Fruit fly (Drosophila melanogaster): ENCODE data around the gene bbg.

The bbg gene

dm6 chr3L:14381523-14381922 is 154.6 kb downstream of the bbg start, which contains the start of gene CG43120:
Gene CG43120, plus strand, starts transcription at chr3L:14381913.
- TF ChIP-seq CG17806 (tag; optimal IDR thresholded peaks at IDR 0.05) (no peak), CG10348 (GFP tag; IDR thresholded peaks at IDR 0.05) (no peak), CG12605 (GFP tag; IDR thresholded peaks at IDR 0.05) (no peak), Snoo (tag; optimal IDR thresholded peaks at IDR 0.05) (peak; percentile 15), fd96Ca (GFP tag; IDR thresholded peaks at IDR 0.05) (no peak), D1 (tag; optimal IDR thresholded peaks at IDR 0.05) (no peak), CG15710 (tag; optimal IDR thresholded peaks at IDR 0.05) (no peak)

- TF ChIP-seq Pif1A (GFP tag; optimal IDR thresholded peaks at IDR 0.05) (no peak), CG13204 (GFP tag; optimal IDR thresholded peaks at IDR 0.05) (no peak), EcR (GFP tag; optimal IDR thresholded peaks at IDR 0.05) (no peak), CG32121 (GFP tag; IDR thresholded peaks at IDR 0.05) (no peak), Pif1B (GFP tag; optimal IDR thresholded peaks at IDR 0.05) (no peak), gl (tag; optimal IDR thresholded peaks at IDR 0.05) (no peak), CG8159 (tag; optimal IDR thresholded peaks at IDR 0.05) (no peak)
Measured at dm6 chr3L:14375863-14376262, 160.2 kb downstream of the bbg start.

- TF ChIP-seq CG9948 (tag; optimal IDR thresholded peaks at IDR 0.05) (peak; percentile 76), CG32121 (GFP tag; IDR thresholded peaks at IDR 0.05) (no peak), CG8159 (tag; optimal IDR thresholded peaks at IDR 0.05) (peak; percentile 76), gl (tag; optimal IDR thresholded peaks at IDR 0.05) (peak; percentile 76), CG12605 (GFP tag; IDR thresholded peaks at IDR 0.05) (peak; percentile 54), rn (GFP tag; IDR thresholded peaks at IDR 0.05) (no peak), EcR (GFP tag; optimal IDR thresholded peaks at IDR 0.05) (peak; percentile 17), Pif1B (GFP tag; optimal IDR thresholded peaks at IDR 0.05) (peak; percentile 79), CG10348 (GFP tag; IDR thresholded peaks at IDR 0.05) (no peak), CG15710 (tag; optimal IDR thresholded peaks at IDR 0.05) (peak; percentile 89), Ets98B (GFP tag; IDR thresholded peaks at IDR 0.05) (peak; percentile 29; the same call in 1 of the 2 replicates), Pif1A (GFP tag; optimal IDR thresholded peaks at IDR 0.05) (peak; percentile 81), CG8301 (tag; optimal IDR thresholded peaks at IDR 0.05) (peak; percentile 73), D1 (tag; optimal IDR thresholded peaks at IDR 0.05) (peak; percentile 31), CG17806 (tag; optimal IDR thresholded peaks at IDR 0.05) (peak; percentile 88), CG13204 (GFP tag; optimal IDR thresholded peaks at IDR 0.05) (peak; percentile 75), CG4496 (GFP tag; IDR thresholded peaks at IDR 0.05) (peak; percentile 50; the same call in 1 of the 3 replicates), CG34367 (tag; optimal IDR thresholded peaks at IDR 0.05) (peak; percentile 89), fd96Ca (GFP tag; IDR thresholded peaks at IDR 0.05) (peak; percentile 72; the same call in 2 of the 3 replicates), Snoo (tag; optimal IDR thresholded peaks at IDR 0.05) (peak; percentile 66), CG14655 (GFP tag; optimal IDR thresholded peaks at IDR 0.05) (peak; percentile 85)
Measured at dm6 chr3L:14374499-14374898, 161.6 kb downstream of the bbg start.

dm6 chr3L:14369607-14370006 is 166.5 kb downstream of the bbg start, which contains the start of gene CG13481:
Gene CG13481, minus strand, starts transcription at chr3L:14369707.
- no peak for TF ChIP-seq rn (GFP tag; IDR thresholded peaks at IDR 0.05)
- TF ChIP-seq CG32121 (GFP tag; IDR thresholded peaks at IDR 0.05), result no peak
- no peak for TF ChIP-seq CG8301 (tag; optimal IDR thresholded peaks at IDR 0.05)
- no peak for TF ChIP-seq gl (tag; optimal IDR thresholded peaks at IDR 0.05)
- TF ChIP-seq CG15710 (tag; optimal IDR thresholded peaks at IDR 0.05), result no peak
- no peak for TF ChIP-seq CG13204 (GFP tag; optimal IDR thresholded peaks at IDR 0.05)
- TF ChIP-seq Pif1B (GFP tag; optimal IDR thresholded peaks at IDR 0.05), result no peak
- no peak for TF ChIP-seq Snoo (tag; optimal IDR thresholded peaks at IDR 0.05)
- no peak for TF ChIP-seq CG8159 (tag; optimal IDR thresholded peaks at IDR 0.05)
- no peak for TF ChIP-seq CG34367 (tag; optimal IDR thresholded peaks at IDR 0.05)
- no peak for TF ChIP-seq CG9948 (tag; optimal IDR thresholded peaks at IDR 0.05)
- TF ChIP-seq Ets98B (GFP tag; IDR thresholded peaks at IDR 0.05), result no peak
- no peak for TF ChIP-seq D1 (tag; optimal IDR thresholded peaks at IDR 0.05)
- no peak for TF ChIP-seq CG4496 (GFP tag; IDR thresholded peaks at IDR 0.05)
- no peak for TF ChIP-seq CG14655 (GFP tag; optimal IDR thresholded peaks at IDR 0.05)
- no peak for TF ChIP-seq CG10348 (GFP tag; IDR thresholded peaks at IDR 0.05)

dm6 chr3L:14366124-14366523 is 170.0 kb downstream of the bbg start:
- TF ChIP-seq gl (tag; optimal IDR thresholded peaks at IDR 0.05), result no peak

- TF ChIP-seq CG15710 (tag; optimal IDR thresholded peaks at IDR 0.05) (no peak), D1 (tag; optimal IDR thresholded peaks at IDR 0.05) (no peak)
Measured at dm6 chr3L:14365440-14365839, 170.6 kb downstream of the bbg start.

- TF ChIP-seq CG13204 (GFP tag; optimal IDR thresholded peaks at IDR 0.05) (peak; percentile 74), Ets98B (GFP tag; IDR thresholded peaks at IDR 0.05) (peak; percentile 78), Pif1A (GFP tag; optimal IDR thresholded peaks at IDR 0.05) (peak; percentile 97), EcR (GFP tag; optimal IDR thresholded peaks at IDR 0.05) (peak; percentile 48), CG12605 (GFP tag; IDR thresholded peaks at IDR 0.05) (peak; percentile 79), rn (GFP tag; IDR thresholded peaks at IDR 0.05) (peak; percentile 43; the same call in 1 of the 2 replicates), CG17806 (tag; optimal IDR thresholded peaks at IDR 0.05) (peak; percentile 95), CG15710 (tag; optimal IDR thresholded peaks at IDR 0.05) (peak; percentile 96), gl (tag; optimal IDR thresholded peaks at IDR 0.05) (peak; percentile 72), CG8159 (tag; optimal IDR thresholded peaks at IDR 0.05) (peak; percentile 93), Pif1B (GFP tag; optimal IDR thresholded peaks at IDR 0.05) (peak; percentile 96), CG10348 (GFP tag; IDR thresholded peaks at IDR 0.05) (no peak), CG14655 (GFP tag; optimal IDR thresholded peaks at IDR 0.05) (peak; percentile 90), Snoo (tag; optimal IDR thresholded peaks at IDR 0.05) (peak; percentile 92), fd96Ca (GFP tag; IDR thresholded peaks at IDR 0.05) (peak; percentile 77), CG34367 (tag; optimal IDR thresholded peaks at IDR 0.05) (peak; percentile 94), CG4496 (GFP tag; IDR thresholded peaks at IDR 0.05) (peak; percentile 87), CG32121 (GFP tag; IDR thresholded peaks at IDR 0.05) (peak; percentile 73), D1 (tag; optimal IDR thresholded peaks at IDR 0.05) (peak; percentile 78), CG9948 (tag; optimal IDR thresholded peaks at IDR 0.05) (peak; percentile 87), CG8301 (tag; optimal IDR thresholded peaks at IDR 0.05) (peak; percentile 91)
Measured at dm6 chr3L:14364701-14365100, 171.4 kb downstream of the bbg start.
